Fruit fly (Drosophila melanogaster) whole organism, prepupa: Measurements from ENCODE around the gene Bub1.

Experiments
- Blimp-1 ChIP-seq: fragments of 200-800 bp; sonication (Bioruptor generic); optimal IDR thresholded peaks from 3 replicates; lab custom pipeline; 2017; ENCODE audit warnings: missing biosample characterization, missing genetic modification characterization, mild to moderate bottlenecking, moderate library complexity, missing genetic modification reagents
- CG10631 ChIP-seq: fragments of 200-800 bp; sonication (Bioruptor generic); optimal IDR thresholded peaks from 2 replicates; lab custom pipeline; 2016; ENCODE audit warnings: missing biosample characterization, missing genetic modification characterization
- CG10669 ChIP-seq: fragments of 200-800 bp; sonication (Bioruptor generic); optimal IDR thresholded peaks from 3 replicates; lab custom pipeline; 2018; ENCODE audit warnings: missing biosample characterization, mild to moderate bottlenecking, missing genetic modification characterization, moderate library complexity
- CG15336 ChIP-seq: fragments of 200-800 bp; sonication (Bioruptor generic); IDR thresholded peaks from 2 replicates; pipeline ENCODE4 v1.3.6; 2022; ENCODE audit warnings: missing biosample characterization, missing genetic modification characterization
- CG1621 ChIP-seq: fragments of 200-800 bp; sonication (Bioruptor generic); optimal IDR thresholded peaks from 3 replicates; lab custom pipeline; 2018; ENCODE audit warnings: missing biosample characterization, mild to moderate bottlenecking, missing genetic modification characterization
- CG3032 ChIP-seq: fragments of 200-800 bp; optimal IDR thresholded peaks from 2 replicates; lab custom pipeline; 2019; ENCODE audit warnings: missing biosample characterization, mild to moderate bottlenecking, missing genetic modification characterization, moderate library complexity
- CG31627 ChIP-seq: fragments of 200-800 bp; sonication (Bioruptor generic); optimal IDR thresholded peaks from 3 replicates; lab custom pipeline; 2016; ENCODE audit warnings: missing biosample characterization, missing genetic modification characterization
- CG32006 ChIP-seq: fragments of 200-800 bp; sonication (Bioruptor generic); optimal IDR thresholded peaks from 3 replicates; lab custom pipeline; 2017; ENCODE audit warnings: missing biosample characterization, mild to moderate bottlenecking, missing genetic modification characterization
- CG34406 ChIP-seq: fragments of 200-800 bp; sonication (Bioruptor generic); optimal IDR thresholded peaks from 3 replicates; lab custom pipeline; 2016; ENCODE audit warnings: missing biosample characterization, missing genetic modification characterization
- CG6854 ChIP-seq: fragments of 200-800 bp; sonication (Bioruptor generic); optimal IDR thresholded peaks from 2 replicates; lab custom pipeline; 2017; ENCODE audit warnings: missing biosample characterization, mild to moderate bottlenecking, missing genetic modification characterization
- CG7368 ChIP-seq: fragments of 200-800 bp; sonication (Bioruptor generic); optimal IDR thresholded peaks from 3 replicates; lab custom pipeline; 2016; ENCODE audit warnings: missing biosample characterization, missing genetic modification characterization
- CG8119 ChIP-seq: fragments of 200-800 bp; sonication (Bioruptor generic); IDR thresholded peaks from 3 replicates; pipeline ENCODE4 v1.3.6; 2022; ENCODE audit warnings: missing biosample characterization, missing genetic modification characterization
- CG8319 ChIP-seq: fragments of 200-800 bp; sonication (Bioruptor generic); optimal IDR thresholded peaks from 3 replicates; lab custom pipeline; 2016; ENCODE audit warnings: missing biosample characterization, missing genetic modification characterization
- CG8632 ChIP-seq: fragments of 200-800 bp; sonication (Bioruptor generic); optimal IDR thresholded peaks from 3 replicates; lab custom pipeline; 2016; ENCODE audit warnings: missing biosample characterization, missing genetic modification characterization
- Eip75B ChIP-seq: fragments of 200-800 bp; sonication (Bioruptor generic); optimal IDR thresholded peaks from 3 replicates; lab custom pipeline; 2016; ENCODE audit warnings: missing biosample characterization, missing genetic modification characterization
- Eip78C ChIP-seq: fragments of 200-800 bp; sonication (Bioruptor generic); peaks from one replicate; lab custom pipeline; 2016; ENCODE audit warnings: missing biosample characterization, missing genetic modification characterization
- Ets21C ChIP-seq: fragments of 200-800 bp; sonication (Bioruptor generic); optimal IDR thresholded peaks from 3 replicates; lab custom pipeline; 2016; ENCODE audit warnings: missing biosample characterization, missing genetic modification characterization
- Ets96B ChIP-seq: fragments of 200-800 bp; optimal IDR thresholded peaks from 2 replicates; lab custom pipeline; 2019; ENCODE audit warnings: missing biosample characterization, mild to moderate bottlenecking, missing genetic modification characterization, moderate library complexity
- Gug ChIP-seq: fragments of 200-800 bp; sonication (Bioruptor generic); IDR thresholded peaks from 2 replicates; pipeline ENCODE4 v1.3.6; 2022; ENCODE audit warnings: missing biosample characterization, missing genetic modification characterization
- Hr38 ChIP-seq: sonication (Bioruptor generic); optimal IDR thresholded peaks from 2 replicates; lab custom pipeline; 2016; ENCODE audit warnings: missing biosample characterization, missing genetic modification characterization
- Hr39 ChIP-seq: fragments of 200-800 bp; sonication (Bioruptor generic); optimal IDR thresholded peaks from 2 replicates; lab custom pipeline; 2016; ENCODE audit warnings: missing biosample characterization, missing genetic modification characterization
- Met ChIP-seq: fragments of 200-800 bp; sonication (Bioruptor generic); optimal IDR thresholded peaks from 3 replicates; lab custom pipeline; 2016; ENCODE audit warnings: missing biosample characterization, missing genetic modification characterization
- Sox102F ChIP-seq: fragments of 200-800 bp; sonication (Bioruptor generic); optimal IDR thresholded peaks from 2 replicates; lab custom pipeline; 2016; ENCODE audit warnings: missing biosample characterization, mild to moderate bottlenecking, missing genetic modification characterization
- Sox15 ChIP-seq: fragments of 200-800 bp; sonication (Bioruptor generic); optimal IDR thresholded peaks from 3 replicates; lab custom pipeline; 2016; ENCODE audit warnings: missing biosample characterization, missing genetic modification characterization
- achi ChIP-seq: fragments of 200-800 bp; sonication (Bioruptor generic); optimal IDR thresholded peaks from 3 replicates; lab custom pipeline; 2016; ENCODE audit warnings: missing biosample characterization, missing genetic modification characterization
- acj6 ChIP-seq: fragments of 200-800 bp; sonication (Bioruptor generic); optimal IDR thresholded peaks from 3 replicates; lab custom pipeline; 2016; ENCODE audit warnings: missing biosample characterization, missing genetic modification characterization
- cyc ChIP-seq: fragments of 200-800 bp; sonication (Bioruptor generic); optimal IDR thresholded peaks from 3 replicates; lab custom pipeline; 2016; ENCODE audit warnings: missing biosample characterization, missing genetic modification characterization
- dac ChIP-seq: fragments of 200-800 bp; sonication (Bioruptor generic); optimal IDR thresholded peaks from 2 replicates; lab custom pipeline; 2017; ENCODE audit warnings: missing biosample characterization, mild to moderate bottlenecking, missing genetic modification characterization
- eg ChIP-seq: fragments of 200-800 bp; sonication (Bioruptor generic); IDR thresholded peaks from 3 replicates; pipeline ENCODE4 v1.3.6; 2022; ENCODE audit warnings: missing biosample characterization, missing genetic modification characterization
- fd59A ChIP-seq: fragments of 200-800 bp; sonication (Bioruptor generic); optimal IDR thresholded peaks from 2 replicates; lab custom pipeline; 2017; ENCODE audit warnings: missing biosample characterization, mild to moderate bottlenecking, missing genetic modification characterization, missing genetic modification reagents
- fd85E ChIP-seq: fragments of 200-800 bp; sonication (Bioruptor generic); optimal IDR thresholded peaks from 3 replicates; lab custom pipeline; 2016; ENCODE audit warnings: missing biosample characterization, missing genetic modification characterization
- lz ChIP-seq: fragments of 200-800 bp; sonication (Bioruptor generic); optimal IDR thresholded peaks from 3 replicates; lab custom pipeline; 2016; ENCODE audit warnings: missing biosample characterization, missing genetic modification characterization
- net ChIP-seq: fragments of 200-800 bp; sonication (Bioruptor generic); optimal IDR thresholded peaks from 3 replicates; lab custom pipeline; 2016; ENCODE audit warnings: missing biosample characterization, missing genetic modification characterization
- salr ChIP-seq, 2 experiments: fragments of 200-800 bp; sonication (Bioruptor generic); optimal IDR thresholded peaks; 3 replicates each; lab custom pipeline; 2016 to 2018; ENCODE audit warnings: missing biosample characterization in 2 of 2, missing genetic modification characterization in 2 of 2, mild to moderate bottlenecking in 1 of 2
- spab ChIP-seq: fragments of 200-800 bp; sonication (Bioruptor generic); optimal IDR thresholded peaks from 2 replicates; lab custom pipeline; 2017; ENCODE audit warnings: missing biosample characterization, mild to moderate bottlenecking, missing genetic modification characterization, missing genetic modification reagents
- ss ChIP-seq, 2 experiments: fragments of 200-800 bp; sonication (Bioruptor generic); optimal IDR thresholded peaks; 2 replicates in 1 of 2; 3 replicates in 1 of 2; lab custom pipeline; 2017 to 2018; ENCODE audit warnings: mild to moderate bottlenecking in 2 of 2, missing biosample characterization in 2 of 2, missing genetic modification characterization in 2 of 2, moderate library complexity in 1 of 2
- svp ChIP-seq: fragments of 200-800 bp; sonication (Bioruptor generic); peaks from one replicate; lab custom pipeline; 2016; ENCODE audit warnings: missing biosample characterization, missing genetic modification characterization
- topi ChIP-seq: fragments of 200-800 bp; sonication (Bioruptor generic); optimal IDR thresholded peaks from 3 replicates; lab custom pipeline; 2016; ENCODE audit warnings: missing biosample characterization, missing genetic modification characterization
- vri ChIP-seq: fragments of 200-800 bp; sonication (Bioruptor generic); optimal IDR thresholded peaks from 3 replicates; lab custom pipeline; 2016; ENCODE audit warnings: missing biosample characterization, mild to moderate bottlenecking, missing genetic modification characterization

Gene Bub1

DNA sequence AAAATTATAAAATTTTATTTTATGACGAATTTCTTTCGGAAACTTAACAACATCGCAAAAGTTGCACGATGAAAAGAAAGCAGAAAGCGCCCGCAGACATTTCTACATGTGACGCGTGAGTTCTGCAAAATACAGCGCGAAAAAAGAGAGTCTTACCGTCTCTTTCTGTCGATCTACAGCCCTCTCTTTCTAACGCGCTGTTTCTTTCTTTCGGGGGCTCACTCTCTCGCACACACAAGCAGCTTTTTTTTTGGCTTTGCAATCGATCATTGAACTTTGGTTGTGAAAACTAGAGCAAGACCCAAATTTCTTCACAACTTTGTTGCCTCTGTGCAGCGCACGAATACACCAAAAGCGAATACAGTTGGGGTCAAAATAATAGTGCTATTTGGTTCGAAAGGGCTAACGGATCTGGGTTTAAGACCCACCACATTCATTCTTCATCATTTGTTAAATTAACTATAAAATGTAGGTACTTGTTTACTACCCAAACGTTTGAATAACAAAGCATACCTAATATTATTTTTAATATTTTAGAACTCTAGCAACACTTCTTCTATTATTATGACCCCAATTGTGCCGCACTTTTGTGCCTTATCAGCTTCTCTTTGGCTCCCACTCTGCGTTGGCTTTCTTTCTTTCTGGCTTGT, 20.4 kb downstream of the Bub1 start (continued):
- TF ChIP-seq Ets96B (peak; percentile 17), lz (GFP tag; lab: Kevin White, UChicago) (peak; percentile 70), CG34406 (GFP tag; lab: Kevin White, UChicago) (peak; percentile 76), salr (GFP tag; optimal IDR thresholded peaks at IDR 0.05; lab: Kevin White, UChicago) (peak in 1 of 2 experiments; percentile 46), cyc (GFP tag; lab: Kevin White, UChicago) (peak; percentile 58), CG8119 (GFP tag; lab: Robert Waterston, UW) (peak; percentile 70), fd85E (peak; percentile 21), fd59A (GFP tag; lab: Kevin White, UChicago) (no peak), spab (GFP tag; lab: Kevin White, UChicago) (no peak), net (GFP tag; lab: Kevin White, UChicago) (peak; percentile 50), CG1621 (tag; lab: Kevin White, UChicago) (no peak), CG7368 (GFP tag; lab: Kevin White, UChicago) (peak; percentile 38), CG15336 (peak; percentile 75), ss (GFP tag; optimal IDR thresholded peaks at IDR 0.05; lab: Kevin White, UChicago) (no peak), CG8319 (GFP tag; lab: Kevin White, UChicago) (peak; percentile 55), CG10669 (GFP tag; lab: Kevin White, UChicago) (no peak), Gug (GFP tag; lab: Robert Waterston, UW) (peak; percentile 29; the same call in 1 of the 2 replicates), topi (GFP tag; lab: Kevin White, UChicago) (peak; percentile 76), Hr39 (GFP tag; lab: Kevin White, UChicago) (peak; percentile 71), CG3032 (tag; lab: Kevin White, UChicago) (peak; percentile 6), Sox15 (GFP tag; lab: Kevin White, UChicago) (peak; percentile 49), Eip75B (GFP tag; lab: Kevin White, UChicago) (peak; percentile 56), Hr38 (no peak), Sox102F (GFP tag; lab: Kevin White, UChicago) (peak; percentile 79), acj6 (GFP tag; lab: Kevin White, UChicago) (peak; percentile 67), achi (GFP tag; lab: Kevin White, UChicago) (peak; percentile 70)

DNA sequence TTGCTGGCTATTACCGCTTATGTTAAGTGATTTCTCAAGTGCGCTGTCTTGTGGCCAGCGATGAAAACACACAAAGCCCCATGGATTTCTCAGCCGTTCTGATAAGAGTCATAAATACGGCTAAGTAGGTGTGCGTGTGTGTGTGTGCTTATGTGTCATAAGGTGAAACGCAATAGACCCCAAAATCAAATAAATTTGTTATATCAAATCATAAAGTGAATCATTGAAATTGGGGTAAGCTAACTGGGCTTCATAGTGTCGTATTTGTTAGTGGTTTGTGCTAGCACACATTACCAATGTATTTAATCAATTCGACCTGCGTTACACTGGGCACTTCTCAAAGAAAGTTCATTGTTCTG, 20.9 kb downstream of the Bub1 start:
- TF ChIP-seq Eip75B (GFP tag; lab: Kevin White, UChicago) (no peak), Hr38 (no peak), CG6854 (GFP tag; lab: Kevin White, UChicago) (no peak), Ets21C (no peak), CG8632 (GFP tag; lab: Kevin White, UChicago) (no peak), lz (GFP tag; lab: Kevin White, UChicago) (no peak), eg (GFP tag; lab: Robert Waterston, UW) (no peak), vri (GFP tag; lab: Kevin White, UChicago) (no peak), CG10631 (GFP tag; lab: Kevin White, UChicago) (no peak), CG31627 (GFP tag; lab: Kevin White, UChicago) (no peak), CG3032 (tag; lab: Kevin White, UChicago) (no peak), CG32006 (GFP tag; lab: Kevin White, UChicago) (no peak), dac (GFP tag; lab: Kevin White, UChicago) (no peak), Met (GFP tag; lab: Kevin White, UChicago) (no peak), svp (GFP tag; lab: Kevin White, UChicago) (no peak)

DNA sequence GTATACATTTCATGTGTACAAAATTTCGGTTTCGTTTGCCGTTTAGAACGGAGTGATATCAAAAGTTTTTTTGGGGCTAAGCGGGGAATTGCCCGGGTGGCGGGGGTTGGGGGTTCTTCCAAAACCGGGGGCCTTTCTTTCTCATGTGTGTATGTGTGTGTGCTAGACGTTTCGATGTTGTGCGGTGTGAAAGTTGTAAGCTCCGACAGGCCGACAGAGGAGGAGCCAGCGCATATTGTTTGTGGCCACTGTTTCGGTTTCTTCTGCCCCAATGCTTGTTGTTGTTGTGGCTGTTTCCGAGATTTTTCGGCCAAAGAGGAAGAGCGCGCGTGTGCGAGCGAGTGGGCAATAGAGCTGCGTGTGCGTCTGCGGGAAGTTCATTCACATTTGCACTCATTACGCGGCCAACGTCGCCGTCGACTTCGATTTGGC, 21.6 kb downstream of the Bub1 start:
- TF ChIP-seq Blimp-1 (GFP tag; lab: Kevin White, UChicago) (peak; percentile 77), Met (GFP tag; lab: Kevin White, UChicago) (peak; percentile 52), CG3032 (tag; lab: Kevin White, UChicago) (no peak), CG34406 (GFP tag; lab: Kevin White, UChicago) (no peak), Eip78C (GFP tag; lab: Kevin White, UChicago) (no peak), svp (GFP tag; lab: Kevin White, UChicago) (peak; percentile 52), Hr39 (GFP tag; lab: Kevin White, UChicago) (no peak)
